Worm (Caenorhabditis elegans): ENCODE results near the gene srx-80.

The srx-80 gene

DNA sequence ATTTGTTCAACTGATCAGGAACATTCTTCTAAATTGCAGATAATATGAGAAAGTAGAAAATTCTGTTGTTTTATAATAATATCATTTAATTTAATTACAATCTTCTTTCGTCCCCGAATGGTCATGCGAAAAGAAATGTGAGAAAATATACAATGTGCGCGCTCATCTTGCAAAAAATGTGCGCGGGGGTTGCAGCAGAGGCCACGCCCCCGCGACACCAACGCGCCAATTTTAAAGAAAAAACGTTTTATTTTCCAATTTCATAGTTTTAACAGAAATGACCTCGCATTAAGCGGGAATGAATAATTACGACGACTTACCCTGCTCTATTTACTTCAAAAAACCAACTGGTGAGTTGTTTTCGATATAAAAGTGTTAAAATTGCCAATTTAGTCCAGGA, 17.0 kb downstream of the srx-80 start, which contains the start of gene sas-5 (continued):
- TF ChIP-seq lsy-2 (tag; optimal IDR thresholded peaks at IDR 0.05) (peak; percentile 51 to 75), aly-2 (tag; optimal IDR thresholded peaks at IDR 0.05) (no peak), nhr-23 (tag; optimal IDR thresholded peaks at IDR 0.05) (no peak), nhr-10 (tag; optimal IDR thresholded peaks at IDR 0.05) (no peak)

DNA sequence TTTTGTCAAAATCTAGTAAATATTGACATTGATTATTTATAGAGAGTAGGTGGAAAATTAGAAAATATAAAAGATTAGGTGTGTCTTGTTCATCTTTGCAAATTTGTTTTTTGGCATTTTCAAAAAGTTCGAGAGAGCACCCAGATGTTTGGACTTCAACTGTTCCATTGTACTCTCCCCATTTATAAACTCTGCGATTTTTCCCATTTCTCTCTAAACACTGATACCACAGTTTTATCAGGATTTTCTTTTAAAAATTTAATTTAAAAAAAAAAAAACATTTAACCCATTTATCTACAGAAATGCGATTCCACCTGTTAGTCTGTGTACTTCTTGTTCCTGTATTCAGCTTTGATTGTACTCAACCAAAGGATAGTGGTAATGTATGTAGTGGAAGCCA, 19.5 kb downstream of the srx-80 start, which contains the start of gene tag-290:
Gene tag-290 (plus strand): TSS at position 301 of the 400 bp plus-strand sequence.
- TF ChIP-seq nhr-6 (tag; optimal IDR thresholded peaks at IDR 0.05) (no peak), sem-4 (tag; optimal IDR thresholded peaks at IDR 0.05) (no peak), unc-39 (tag; optimal IDR thresholded peaks at IDR 0.05) (no peak), unc-62 (GFP tag; optimal IDR thresholded peaks at IDR 0.05) (no peak), C34F6.9 (tag; optimal IDR thresholded peaks at IDR 0.05) (no peak), lin-39 (tag; optimal IDR thresholded peaks at IDR 0.05) (no peak), ama-1 (optimal IDR thresholded peaks at IDR 0.05) (no peak)

DNA sequence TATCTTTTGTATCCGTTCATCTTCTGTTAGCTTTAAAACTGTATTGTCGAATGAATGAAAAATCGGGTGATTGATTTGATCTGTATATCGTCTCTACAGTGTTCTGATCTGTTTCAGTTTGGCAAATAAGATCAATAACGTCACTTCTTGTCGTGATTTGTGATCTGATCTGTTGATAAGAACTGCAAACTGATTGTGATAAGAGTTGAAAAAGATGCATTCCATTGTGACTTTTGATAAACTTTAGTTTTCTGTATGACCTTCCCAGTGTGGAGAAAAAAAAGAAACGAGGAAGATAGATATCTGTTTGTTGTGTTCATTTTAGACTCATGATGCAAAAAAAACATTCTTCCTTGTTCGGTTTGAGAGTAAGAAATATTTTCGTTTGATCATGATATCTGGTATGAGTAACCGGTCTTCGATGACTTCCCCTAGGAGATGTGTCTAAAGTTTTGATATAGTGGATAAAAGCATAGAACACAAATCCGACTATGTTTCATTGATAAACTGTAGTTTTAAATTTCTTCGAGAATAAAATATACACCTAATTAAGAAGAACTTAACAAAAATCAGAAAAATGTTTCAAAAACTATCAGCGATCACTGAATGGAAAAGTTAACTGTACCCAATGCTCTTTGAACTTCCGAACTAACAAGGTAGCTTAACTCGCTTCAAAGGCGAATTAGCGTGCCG, 21.4 kb downstream of the srx-80 start:
- TF ChIP-seq sma-9 (GFP tag; optimal IDR thresholded peaks at IDR 0.05) (peak; percentile 88), sma-9 (tag; optimal IDR thresholded peaks at IDR 0.05) (no peak), peb-1 (tag; optimal IDR thresholded peaks at IDR 0.05) (no peak), ztf-1 (GFP tag; conservative IDR thresholded peaks at IDR 0.05) (no peak), alr-1 (tag; optimal IDR thresholded peaks at IDR 0.05) (no peak), elt-1 (tag; optimal IDR thresholded peaks at IDR 0.05) (peak; percentile 59), skn-1 (tag; optimal IDR thresholded peaks at IDR 0.05) (peak; percentile 2), blmp-1 (tag; optimal IDR thresholded peaks at IDR 0.05; ENCODE audit: insufficient read depth) (peak; percentile 59), nhr-77 (tag; optimal IDR thresholded peaks at IDR 0.05) (no peak), sma-3 (GFP tag; optimal IDR thresholded peaks at IDR 0.05) (peak; percentile 80), unc-62 (GFP tag; optimal IDR thresholded peaks at IDR 0.05) (no peak), ceh-82 (tag; optimal IDR thresholded peaks at IDR 0.05) (no peak), nhr-129 (tag; optimal IDR thresholded peaks at IDR 0.05) (peak; percentile 60), lsy-2 (tag; optimal IDR thresholded peaks at IDR 0.05) (peak in 1 of 2 experiments; percentile 28), ama-1 (optimal IDR thresholded peaks at IDR 0.05) (no peak), fos-1 (tag; optimal IDR thresholded peaks at IDR 0.05) (peak; percentile 52), nhr-21 (tag; optimal IDR thresholded peaks at IDR 0.05) (peak; percentile 77), dmd-4 (tag; optimal IDR thresholded peaks at IDR 0.05) (no peak), gmeb-1 (tag; optimal IDR thresholded peaks at IDR 0.05) (peak; percentile 21), lin-13 (GFP tag; optimal IDR thresholded peaks at IDR 0.05) (peak; percentile 42), crh-2 (tag; optimal IDR thresholded peaks at IDR 0.05) (peak; percentile 51), nhr-25 (tag; optimal IDR thresholded peaks at IDR 0.05) (peak; percentile 82), nhr-23 (tag; optimal IDR thresholded peaks at IDR 0.05) (peak; percentile 14), zag-1 (tag; optimal IDR thresholded peaks at IDR 0.05) (no peak)

DNA sequence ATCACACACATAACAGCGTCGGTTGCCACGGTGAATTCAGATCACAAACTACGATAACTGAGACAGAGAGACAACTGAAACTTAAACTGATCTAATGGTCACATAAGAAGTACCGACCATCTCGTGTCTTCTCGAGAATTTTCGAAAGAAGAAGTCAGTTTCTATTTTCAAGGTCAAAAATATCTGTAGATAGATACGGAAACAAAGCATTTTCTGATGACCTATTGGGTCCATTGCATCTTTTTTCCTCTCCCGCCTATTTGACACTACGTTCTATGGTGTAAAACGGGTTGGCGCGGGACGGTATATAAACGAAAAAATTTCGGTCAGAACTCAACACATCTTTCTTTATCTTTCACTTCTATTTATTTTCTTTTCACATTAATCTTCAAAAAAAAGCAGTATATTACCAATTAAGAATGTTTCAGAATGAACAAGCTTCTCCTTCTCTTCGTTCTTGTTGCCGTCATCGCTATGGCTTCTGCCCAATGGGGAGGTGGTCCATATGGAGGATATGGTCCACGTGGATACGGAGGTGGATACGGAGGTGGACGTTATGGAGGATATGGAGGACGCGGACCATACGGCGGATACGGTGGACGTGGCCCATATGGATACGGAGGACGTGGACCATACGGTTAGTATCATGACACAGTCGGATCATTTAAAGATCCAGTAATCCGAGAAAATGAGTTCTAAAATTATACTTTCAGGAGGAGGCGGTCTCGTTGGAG, 22.6 kb downstream of the srx-80 start, which contains the start of gene nlp-24:
Gene nlp-24 (plus strand): TSS at position 429 of the 734 bp plus-strand sequence.
- TF ChIP-seq fos-1 (tag; optimal IDR thresholded peaks at IDR 0.05) (peak; percentile 20), elt-1 (tag; optimal IDR thresholded peaks at IDR 0.05) (peak; percentile 2), nhr-21 (tag; optimal IDR thresholded peaks at IDR 0.05) (peak; percentile 70), nhr-11 (tag; optimal IDR thresholded peaks at IDR 0.05) (no peak), lsy-2 (tag; optimal IDR thresholded peaks at IDR 0.05) (peak in 1 of 2 experiments; percentile 46), aly-2 (tag; optimal IDR thresholded peaks at IDR 0.05) (no peak), mdl-1 (tag; optimal IDR thresholded peaks at IDR 0.05) (no peak), nhr-6 (tag; optimal IDR thresholded peaks at IDR 0.05) (peak; percentile 49), ama-1 (optimal IDR thresholded peaks at IDR 0.05) (peak; percentile 76), snpc-4 (tag; optimal IDR thresholded peaks at IDR 0.05) (no peak), sma-9 (GFP tag; optimal IDR thresholded peaks at IDR 0.05) (peak; percentile 72), sma-9 (tag; optimal IDR thresholded peaks at IDR 0.05) (no peak), sma-3 (GFP tag; optimal IDR thresholded peaks at IDR 0.05) (peak; percentile 39), nhr-129 (tag; optimal IDR thresholded peaks at IDR 0.05) (peak; percentile 24), nhr-237 (tag; optimal IDR thresholded peaks at IDR 0.05) (no peak), blmp-1 (tag; optimal IDR thresholded peaks at IDR 0.05; ENCODE audit: insufficient read depth) (peak; percentile 79), Y55F3AM.14 (GFP tag; optimal IDR thresholded peaks at IDR 0.05) (no peak), mab-5 (tag; optimal IDR thresholded peaks at IDR 0.05) (no peak), nhr-25 (tag; optimal IDR thresholded peaks at IDR 0.05) (peak; percentile 90), ceh-16 (tag; optimal IDR thresholded peaks at IDR 0.05) (peak; percentile 61), crh-2 (tag; optimal IDR thresholded peaks at IDR 0.05) (peak; percentile 19)
